Worm (Caenorhabditis elegans): Measurements from ENCODE around the gene F08F8.10.

DNA sequence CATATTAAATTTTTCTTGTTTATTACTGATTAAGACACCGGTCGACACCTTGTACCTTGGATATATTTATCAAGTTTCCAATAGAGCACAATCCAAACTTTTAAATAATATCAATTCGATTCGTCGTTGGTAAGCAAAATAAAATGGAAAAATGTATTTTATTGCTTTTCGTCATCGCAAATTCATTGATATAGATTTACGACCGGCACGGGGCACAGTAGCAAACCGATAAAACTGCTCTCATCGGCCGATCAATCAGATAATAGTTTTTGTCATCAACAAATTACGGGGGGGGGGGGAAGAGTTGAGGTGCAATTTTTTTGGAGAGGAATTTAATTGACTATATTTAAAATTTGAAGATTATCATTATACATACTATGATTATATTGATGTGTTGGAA, 33.9 kb downstream of the F08F8.10 start:
- no peak for TF ChIP-seq egl-18 (GFP tag; IDR thresholded peaks at IDR 0.05)
- no peak for TF ChIP-seq mxl-1 (tag; optimal IDR thresholded peaks at IDR 0.05)
- no peak for TF ChIP-seq D2030.7 (GFP tag; IDR thresholded peaks at IDR 0.05)
- no peak for TF ChIP-seq attf-6 (GFP tag; IDR thresholded peaks at IDR 0.05)
